Fruit fly (Drosophila melanogaster): Measurements from ENCODE around the gene CG12105.

The CG12105 gene

DNA sequence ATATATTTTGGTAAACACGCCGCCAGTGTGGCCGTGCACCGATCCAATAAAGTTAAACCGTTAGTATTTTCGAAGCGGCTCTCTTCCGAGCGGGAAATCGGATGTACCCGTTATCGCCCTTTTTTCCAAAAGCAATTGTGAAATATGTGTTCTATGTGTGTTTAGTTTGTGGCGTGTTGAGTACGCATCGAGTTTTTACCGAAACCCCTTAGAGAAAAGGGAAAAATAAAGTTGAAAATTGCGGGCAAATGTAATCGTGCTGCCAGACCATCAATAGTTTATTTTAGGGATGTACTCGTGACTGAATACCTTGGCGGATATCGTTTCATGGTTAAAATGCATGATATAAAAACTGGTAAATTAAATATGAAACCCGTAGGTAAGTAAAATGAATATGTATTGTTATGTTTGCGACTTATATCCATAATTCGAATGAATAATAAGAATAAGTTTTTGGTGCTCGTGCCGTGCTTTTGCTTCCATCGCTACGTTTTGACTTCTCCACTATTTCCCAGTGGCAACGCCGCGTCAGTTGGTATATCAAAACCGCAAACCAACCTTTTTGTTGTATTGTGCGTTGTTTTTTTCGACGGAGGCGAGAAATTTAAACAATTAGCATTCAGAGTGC, 23.7 kb upstream of the CG12105 start, which contains the start of the genes Mettl2 and Bgb:
Gene Mettl2 (minus strand): TSS at position 51 of the 628 bp plus-strand sequence.
Gene Bgb (plus strand): TSS at position 527 of the 628 bp plus-strand sequence.
- TF ChIP-seq CG10209 (GFP tag; optimal IDR thresholded peaks at IDR 0.05) (peak; percentile 55), hbn (GFP tag; IDR thresholded peaks at IDR 0.05; ENCODE audit: partially characterized antibody) (peak; percentile 62), Ada2b (GFP tag; IDR thresholded peaks at IDR 0.05) (peak; percentile 71), ab (GFP tag; optimal IDR thresholded peaks at IDR 0.05) (peak; percentile 49), Abd-B (GFP tag; optimal IDR thresholded peaks at IDR 0.05) (peak; percentile 86), CG13775 (GFP tag; optimal IDR thresholded peaks at IDR 0.05) (peak; percentile 80), pros (GFP tag; optimal IDR thresholded peaks at IDR 0.05) (no peak), CG3407 (GFP tag; optimal IDR thresholded peaks at IDR 0.05) (peak; percentile 18), Usf (GFP tag; optimal IDR thresholded peaks at IDR 0.05) (peak; percentile 52), toy (GFP tag; IDR thresholded peaks at IDR 0.05) (peak; percentile 51; the same call in 1 of the 2 replicates), TFAM (GFP tag; optimal IDR thresholded peaks at IDR 0.05) (no peak), Mes4 (GFP tag; optimal IDR thresholded peaks at IDR 0.05) (peak; percentile 36), ac (GFP tag; optimal IDR thresholded peaks at IDR 0.05) (no peak), Ssrp (tag; optimal IDR thresholded peaks at IDR 0.05) (peak; percentile 73), Optix (GFP tag; IDR thresholded peaks at IDR 0.05) (peak; percentile 52; the same call in 1 of the 3 replicates), slbo (GFP tag; IDR thresholded peaks at IDR 0.05) (peak; percentile 89), CG3838 (GFP tag; optimal IDR thresholded peaks at IDR 0.05) (no peak), inv (GFP tag; IDR thresholded peaks at IDR 0.05; ENCODE audit: partially characterized antibody) (peak; percentile 84), CG33557 (GFP tag; optimal IDR thresholded peaks at IDR 0.05) (peak; percentile 61), aop (GFP tag; IDR thresholded peaks at IDR 0.05) (no peak), Mad (GFP tag; optimal IDR thresholded peaks at IDR 0.05) (peak; percentile 69), D (optimal IDR thresholded peaks at IDR 0.05) (no peak), D (GFP tag; optimal IDR thresholded peaks at IDR 0.05) (peak; percentile 46), CG11398 (GFP tag; optimal IDR thresholded peaks at IDR 0.05) (no peak), Hr78 (GFP tag; optimal IDR thresholded peaks at IDR 0.05) (no peak), CG32772 (GFP tag; IDR thresholded peaks at IDR 0.05) (peak; percentile 86), scrt (GFP tag; optimal IDR thresholded peaks at IDR 0.05) (no peak), CG9437 (GFP tag; optimal IDR thresholded peaks at IDR 0.05) (peak; percentile 61), CG9797 (GFP tag; optimal IDR thresholded peaks at IDR 0.05) (peak; percentile 76), ems (GFP tag; optimal IDR thresholded peaks at IDR 0.05) (peak; percentile 82), p53 (GFP tag; optimal IDR thresholded peaks at IDR 0.05) (peak; percentile 18), luna (GFP tag; optimal IDR thresholded peaks at IDR 0.05) (peak; percentile 21), klu (GFP tag; IDR thresholded peaks at IDR 0.05) (peak; percentile 86), D19A (tag; optimal IDR thresholded peaks at IDR 0.05) (no peak), Dbx (GFP tag; IDR thresholded peaks at IDR 0.05) (peak; percentile 81), Six4 (GFP tag; optimal IDR thresholded peaks at IDR 0.05) (peak; percentile 63), Deaf1 (tag; optimal IDR thresholded peaks at IDR 0.05) (peak; percentile 27), Doc3 (GFP tag; IDR thresholded peaks at IDR 0.05; ENCODE audit: partially characterized antibody) (peak; percentile 86), nerfin-2 (GFP tag; IDR thresholded peaks at IDR 0.05; ENCODE audit: partially characterized antibody) (no peak), vvl (GFP tag; IDR thresholded peaks at IDR 0.05) (peak; percentile 81), Meics (GFP tag; optimal IDR thresholded peaks at IDR 0.05) (peak; percentile 75), CG3726 (GFP tag; IDR thresholded peaks at IDR 0.05) (peak; percentile 76; the same call in 2 of the 3 replicates), E2f2 (GFP tag; IDR thresholded peaks at IDR 0.05) (peak; percentile 80), CG9727 (GFP tag; optimal IDR thresholded peaks at IDR 0.05) (peak; percentile 72), Atf6 (GFP tag; IDR thresholded peaks at IDR 0.05) (peak; percentile 52; the same call in 1 of the 2 replicates), HLH4C (GFP tag; IDR thresholded peaks at IDR 0.05; ENCODE audit: partially characterized antibody) (peak; percentile 56; the same call in 2 of the 3 replicates), CG30020 (tag; optimal IDR thresholded peaks at IDR 0.05) (peak; percentile 57), CoRest (tag; optimal IDR thresholded peaks at IDR 0.05) (peak; percentile 83), CG6765 (GFP tag; optimal IDR thresholded peaks at IDR 0.05) (peak; percentile 34), bigmax (GFP tag; optimal IDR thresholded peaks at IDR 0.05) (no peak)
